Worm (Caenorhabditis elegans): ENCODE measurements around the gene kcnl-1.

ce11 chrV:19549689-19550088 lies 15.5 kb upstream of the kcnl-1 start, which contains the start of gene Y43F8B.20:
- TF ChIP-seq nhr-77 (tag; optimal IDR thresholded peaks at IDR 0.05) (no peak), ZK546.5 (tag; optimal IDR thresholded peaks at IDR 0.05) (no peak)
